Worm (Caenorhabditis elegans) whole organism, late embryonic: Measurements from ENCODE around the gene F18E9.4.

Experiments
- ceh-14 ChIP-seq: sonication (generic microtip); optimal IDR thresholded peaks from 2 replicates; lab custom pipeline; 2016; ENCODE audit warnings: missing genotype, missing genetic modification characterization, missing compliant biosample characterization
- ceh-30 ChIP-seq: fragments of 150-350 bp; optimal IDR thresholded peaks from 2 replicates; lab custom pipeline; 2014; ENCODE audit warnings: missing biosample characterization, missing genetic modification characterization
- ets-4 ChIP-seq: sonication (generic microtip); optimal IDR thresholded peaks from 2 replicates; lab custom pipeline; 2016; ENCODE audit warnings: missing genetic modification characterization, missing compliant biosample characterization

ce11 chrX:8563663-8564450 is 16.5 kb upstream of the F18E9.4 start:
- no peak for TF ChIP-seq ets-4
- TF ChIP-seq ceh-14 = no peak
- TF ChIP-seq ceh-30 (tag; lab: Kevin White, UChicago) = no peak
